Fruit fly (Drosophila melanogaster): ENCODE data around the gene sordd2.

Gene sordd2

dm6 chrX:15785429-15786239 lies 13.3 kb downstream of the sordd2 start, which contains the start of the genes Paf-AHalpha and mRpS30:
TSS of gene Paf-AHalpha (minus strand) at chrX:15785583.
TSS of gene mRpS30 (plus strand) at chrX:15786047.
- TF ChIP-seq Mio (GFP tag; optimal IDR thresholded peaks at IDR 0.05) (no peak), Jra (GFP tag; optimal IDR thresholded peaks at IDR 0.05) (peak; percentile 22), Hr83 (GFP tag; optimal IDR thresholded peaks at IDR 0.05; ENCODE audit: poor library complexity, severe bottlenecking) (peak; percentile 45)

- no peak for TF ChIP-seq OdsH (GFP tag; optimal IDR thresholded peaks at IDR 0.05)
- no peak for TF ChIP-seq woc (GFP tag; optimal IDR thresholded peaks at IDR 0.05)
- no peak for TF ChIP-seq CG9705 (GFP tag; optimal IDR thresholded peaks at IDR 0.05)
- no peak for TF ChIP-seq Mio (GFP tag; optimal IDR thresholded peaks at IDR 0.05)
- TF ChIP-seq Rel (GFP tag; optimal IDR thresholded peaks at IDR 0.05): no peak
- no peak for TF ChIP-seq Rel (tag; optimal IDR thresholded peaks at IDR 0.05)
- TF ChIP-seq sage (GFP tag; optimal IDR thresholded peaks at IDR 0.05): no peak
- no peak for TF ChIP-seq ey (GFP tag; optimal IDR thresholded peaks at IDR 0.05)
These were observed 15.4 kb downstream of the sordd2 start, which contains the start of gene Efhc1.1 for dm6 chrX:15783610-15784009. TSS of gene Efhc1.1 (minus strand) at chrX:15783710.

DNA sequence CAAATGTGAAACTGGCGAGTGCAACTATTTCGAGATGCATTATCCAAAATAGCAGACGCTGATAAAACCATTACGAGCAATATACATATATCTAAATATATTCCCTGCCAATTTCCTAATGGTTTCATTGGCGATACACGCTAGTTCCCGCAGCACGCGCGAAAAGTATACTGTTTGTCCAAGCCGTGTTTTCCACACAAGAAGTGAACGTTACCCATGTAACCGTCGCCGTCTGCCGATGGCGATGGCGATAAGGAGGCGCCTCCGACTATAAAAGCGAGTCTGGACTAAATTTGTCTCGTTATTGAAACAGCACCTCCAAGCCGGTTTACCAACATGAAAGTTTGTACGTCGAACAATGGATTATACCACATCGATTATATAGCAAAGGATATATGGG lies 20.1 kb downstream of the sordd2 start, which contains the start of gene CG43673:
Gene CG43673, plus strand, starts transcription at position 301 of the 400 bp plus-strand sequence.
- TF ChIP-seq GATAd (GFP tag; optimal IDR thresholded peaks at IDR 0.05): no peak
- no peak for TF ChIP-seq Vsx2 (GFP tag; optimal IDR thresholded peaks at IDR 0.05; ENCODE audit: partially characterized antibody)

DNA sequence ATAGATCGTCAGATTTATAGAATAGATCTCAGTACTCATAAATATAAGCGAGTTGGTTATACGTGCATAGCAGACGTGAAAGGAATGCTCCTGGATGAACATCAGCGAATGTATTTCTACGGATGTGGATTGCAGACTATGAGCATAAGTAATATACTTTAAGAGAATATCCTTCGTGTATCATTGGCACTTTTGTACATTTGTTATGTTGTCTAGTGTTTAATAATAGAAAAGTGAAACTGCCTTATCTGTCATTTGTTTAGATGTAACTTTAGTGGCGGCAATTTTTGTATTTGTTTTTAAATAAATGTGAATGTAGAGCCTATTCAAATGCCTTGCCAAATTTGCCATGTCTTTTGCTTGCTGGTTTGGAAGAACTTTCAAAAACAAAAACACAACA lies 26.3 kb downstream of the sordd2 start, which contains the start of gene CG43672:
Gene CG43672, plus strand, starts transcription at position 301 of the 400 bp plus-strand sequence.
- no peak for TF ChIP-seq Sp1 (GFP tag; optimal IDR thresholded peaks at IDR 0.05)
- no peak for TF ChIP-seq GATAd (GFP tag; optimal IDR thresholded peaks at IDR 0.05)
- no peak for TF ChIP-seq jim (GFP tag; optimal IDR thresholded peaks at IDR 0.05)
- TF ChIP-seq Vsx2 (GFP tag; optimal IDR thresholded peaks at IDR 0.05; ENCODE audit: partially characterized antibody): no peak
- TF ChIP-seq CG32264 (GFP tag; optimal IDR thresholded peaks at IDR 0.05): no peak
- TF ChIP-seq tai (GFP tag; optimal IDR thresholded peaks at IDR 0.05): no peak
- no peak for TF ChIP-seq HLH106 (tag; optimal IDR thresholded peaks at IDR 0.05)
- TF ChIP-seq dl (GFP tag; optimal IDR thresholded peaks at IDR 0.05; ENCODE audit: insufficient read depth in 1 of 2, partially characterized antibody in 2 of 2): no peak
- TF ChIP-seq rgr (GFP tag; optimal IDR thresholded peaks at IDR 0.05): no peak
- TF ChIP-seq Hnf4 (GFP tag; optimal IDR thresholded peaks at IDR 0.05): no peak
- no peak for TF ChIP-seq CrebA (GFP tag; optimal IDR thresholded peaks at IDR 0.05; ENCODE audit: borderline replicate concordance)
- TF ChIP-seq dsf (GFP tag; optimal IDR thresholded peaks at IDR 0.05; ENCODE audit: borderline replicate concordance): no peak
- no peak for TF ChIP-seq CG9705 (GFP tag; optimal IDR thresholded peaks at IDR 0.05)
- no peak for TF ChIP-seq woc (GFP tag; optimal IDR thresholded peaks at IDR 0.05)
- TF ChIP-seq fru (GFP tag; optimal IDR thresholded peaks at IDR 0.05): no peak

dm6 chrX:15769457-15769856 lies 29.5 kb downstream of the sordd2 start, which contains the start of gene CG33172:
TSS of gene CG33172 (plus strand) at chrX:15769664.
- TF ChIP-seq foxo (GFP tag; optimal IDR thresholded peaks at IDR 0.05) (no peak), CG32264 (GFP tag; optimal IDR thresholded peaks at IDR 0.05) (no peak), dl (GFP tag; optimal IDR thresholded peaks at IDR 0.05; ENCODE audit: insufficient read depth in 1 of 2, partially characterized antibody in 2 of 2) (no peak), Sp1 (GFP tag; optimal IDR thresholded peaks at IDR 0.05) (no peak), Abd-B (GFP tag; optimal IDR thresholded peaks at IDR 0.05) (no peak)

- TF ChIP-seq sv (GFP tag; optimal IDR thresholded peaks at IDR 0.05) (no peak), N (GFP tag; optimal IDR thresholded peaks at IDR 0.05) (no peak), dl (GFP tag; optimal IDR thresholded peaks at IDR 0.05; ENCODE audit: insufficient read depth in 1 of 2, partially characterized antibody in 2 of 2) (no peak), Abd-B (GFP tag; optimal IDR thresholded peaks at IDR 0.05) (no peak), lola (GFP tag; optimal IDR thresholded peaks at IDR 0.05) (no peak), Mio (GFP tag; optimal IDR thresholded peaks at IDR 0.05) (no peak), dsf (GFP tag; optimal IDR thresholded peaks at IDR 0.05; ENCODE audit: borderline replicate concordance) (no peak), brk (GFP tag; optimal IDR thresholded peaks at IDR 0.05) (no peak), Rel (GFP tag; optimal IDR thresholded peaks at IDR 0.05) (no peak), Rel (tag; optimal IDR thresholded peaks at IDR 0.05) (no peak), rgr (GFP tag; optimal IDR thresholded peaks at IDR 0.05) (no peak), sage (GFP tag; optimal IDR thresholded peaks at IDR 0.05) (no peak), OdsH (GFP tag; optimal IDR thresholded peaks at IDR 0.05) (no peak), Vsx2 (GFP tag; optimal IDR thresholded peaks at IDR 0.05; ENCODE audit: partially characterized antibody) (no peak), br (GFP tag; optimal IDR thresholded peaks at IDR 0.05) (no peak), fru (GFP tag; optimal IDR thresholded peaks at IDR 0.05) (no peak), foxo (GFP tag; optimal IDR thresholded peaks at IDR 0.05) (no peak), Hr78 (GFP tag; optimal IDR thresholded peaks at IDR 0.05) (no peak)
These were observed 32.5 kb downstream of the sordd2 start, which contains the start of gene CG8952 for dm6 chrX:15766395-15766866. TSS of gene CG8952 (minus strand) at chrX:15766445.

Measured in whole organism, wandering third instar larva.